Worm (Caenorhabditis elegans): ENCODE measurements around the gene rgs-5.

Gene rgs-5

DNA sequence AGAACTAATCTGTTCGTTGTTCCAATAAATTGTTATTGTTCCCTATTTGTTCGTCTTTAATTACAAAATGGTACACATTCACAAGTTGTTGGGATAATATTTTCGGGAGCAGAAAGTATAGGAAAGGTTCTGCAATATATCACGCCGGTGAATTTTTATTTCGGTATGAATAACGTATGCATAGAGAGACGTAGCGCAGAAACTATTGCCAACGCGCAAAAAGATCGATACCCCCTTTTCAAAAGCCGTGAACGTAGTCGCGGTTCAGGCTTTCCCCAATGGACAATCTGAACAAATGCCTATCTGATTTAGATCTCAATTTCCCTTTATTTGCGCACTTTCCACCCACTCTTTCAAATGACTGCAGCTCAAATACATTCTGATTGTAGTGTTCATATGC lies 18.2 kb upstream of the rgs-5 start, which contains the start of gene pst-2 (continued):
- TF ChIP-seq Y67H2A.10 (GFP tag; conservative IDR thresholded peaks at IDR 0.05), result no peak
- TF ChIP-seq fkh-3 (tag; optimal IDR thresholded peaks at IDR 0.05), result no peak
- TF ChIP-seq aptf-3 (GFP tag; IDR thresholded peaks at IDR 0.05), result no peak
- peak; percentile 43; the same call in 1 of the 2 replicates for TF ChIP-seq pbrm-1 (GFP tag; IDR thresholded peaks at IDR 0.05)
- no peak for TF ChIP-seq mcd-1 (GFP tag; IDR thresholded peaks at IDR 0.05)
- TF ChIP-seq F52B5.7 (tag; optimal IDR thresholded peaks at IDR 0.05), result no peak
- TF ChIP-seq chd-7 (tag; optimal IDR thresholded peaks at IDR 0.05), result peak; percentile 13
- no peak for TF ChIP-seq nhr-120 (GFP tag; IDR thresholded peaks at IDR 0.05)
- no peak for TF ChIP-seq ztf-22 (GFP tag; optimal IDR thresholded peaks at IDR 0.05)
- TF ChIP-seq B0019.2 (GFP tag; conservative IDR thresholded peaks at IDR 0.05), result no peak
- no peak for TF ChIP-seq hlh-26 (GFP tag; conservative IDR thresholded peaks at IDR 0.05)
- TF ChIP-seq ceh-100 (GFP tag; IDR thresholded peaks at IDR 0.05), result no peak
- TF ChIP-seq cebp-2 (GFP tag; IDR thresholded peaks at IDR 0.05), result no peak
- no peak for TF ChIP-seq zim-3 (tag; optimal IDR thresholded peaks at IDR 0.05)
- peak; percentile 70 for TF ChIP-seq snpc-3.4 (tag; optimal IDR thresholded peaks at IDR 0.05)
- no peak for TF ChIP-seq nhr-80 (tag; optimal IDR thresholded peaks at IDR 0.05)
- no peak for TF ChIP-seq lsy-27 (tag; optimal IDR thresholded peaks at IDR 0.05; ENCODE audit: borderline replicate concordance, insufficient read depth)
- TF ChIP-seq F57C9.4 (tag; optimal IDR thresholded peaks at IDR 0.05), result no peak
- TF ChIP-seq Y79H2A.3 (GFP tag; conservative IDR thresholded peaks at IDR 0.05), result no peak
- TF ChIP-seq lin-40 (tag; optimal IDR thresholded peaks at IDR 0.05), result no peak
- no peak for TF ChIP-seq F55B11.4 (tag; optimal IDR thresholded peaks at IDR 0.05; ENCODE audit: borderline replicate concordance, insufficient read depth)
- TF ChIP-seq nfya-2 (GFP tag; IDR thresholded peaks at IDR 0.05), result no peak
- TF ChIP-seq mel-28 (tag; optimal IDR thresholded peaks at IDR 0.05; ENCODE audit: borderline replicate concordance), result no peak
- TF ChIP-seq snpc-4 (GFP tag; optimal IDR thresholded peaks at IDR 0.05), result no peak
- no peak for TF ChIP-seq snpc-4 (tag; optimal IDR thresholded peaks at IDR 0.05)
- no peak for TF ChIP-seq gei-17 (GFP tag; optimal IDR thresholded peaks at IDR 0.05)
- TF ChIP-seq B0035.1 (tag; optimal IDR thresholded peaks at IDR 0.05), result no peak
- no peak for TF ChIP-seq ceh-40 (GFP tag; IDR thresholded peaks at IDR 0.05)
- no peak for TF ChIP-seq zfh-2 (GFP tag; conservative IDR thresholded peaks at IDR 0.05)
- no peak for TF ChIP-seq ceh-79 (tag; optimal IDR thresholded peaks at IDR 0.05)
- TF ChIP-seq F49E8.2 (tag; optimal IDR thresholded peaks at IDR 0.05; ENCODE audit: insufficient read depth), result peak; percentile 90
- TF ChIP-seq bed-1 (GFP tag; IDR thresholded peaks at IDR 0.05), result no peak
- no peak for TF ChIP-seq F10E7.11 (tag; optimal IDR thresholded peaks at IDR 0.05)
- no peak for TF ChIP-seq rec-8 (tag; optimal IDR thresholded peaks at IDR 0.05)
- no peak for TF ChIP-seq ztf-18 (tag; optimal IDR thresholded peaks at IDR 0.05)
- peak; percentile 66; the same call in 1 of the 2 replicates for TF ChIP-seq madf-6 (GFP tag; IDR thresholded peaks at IDR 0.05)
- no peak for TF ChIP-seq let-607 (tag; optimal IDR thresholded peaks at IDR 0.05)
- TF ChIP-seq attf-6 (GFP tag; IDR thresholded peaks at IDR 0.05), result peak; percentile 37; the same call in 1 of the 2 replicates
- no peak for TF ChIP-seq lsl-1 (GFP tag; optimal IDR thresholded peaks at IDR 0.05)
- no peak; the same call in 1 of the 2 replicates for TF ChIP-seq nfyb-1 (GFP tag; IDR thresholded peaks at IDR 0.05)
- TF ChIP-seq ZK185.1 (tag; optimal IDR thresholded peaks at IDR 0.05; ENCODE audit: poor library complexity, severe bottlenecking), result no peak
- TF ChIP-seq atf-7 (tag; optimal IDR thresholded peaks at IDR 0.05), result no peak
- TF ChIP-seq bed-2 (GFP tag; IDR thresholded peaks at IDR 0.05), result no peak
- peak; percentile 14; the same call in 1 of the 2 replicates for TF ChIP-seq B0336.3 (GFP tag; IDR thresholded peaks at IDR 0.05)
- TF ChIP-seq dpff-1 (tag; optimal IDR thresholded peaks at IDR 0.05), result no peak
- TF ChIP-seq egl-18 (GFP tag; IDR thresholded peaks at IDR 0.05), result no peak
- TF ChIP-seq Y95B8A.8 (GFP tag; IDR thresholded peaks at IDR 0.05), result 0 out of 2 replicates have a peak, but pooled peaks have one; percentile 6
- no peak for TF ChIP-seq ets-4 (GFP tag; optimal IDR thresholded peaks at IDR 0.05)
